Worm (Caenorhabditis elegans) whole organism, dauer: ENCODE measurements around the gene F08G2.8.
"Not testable (repeated sequence)": the region's sequence is repeated elsewhere in the genome, so short reads cannot be mapped to it uniquely, and the experiment has no call there.

Experiments used
- unc-62 ChIP-seq: sonication (generic microtip); optimal IDR thresholded peaks from 2 replicates; lab custom pipeline; 2017; ENCODE audit warnings: missing biosample characterization, missing genetic modification reagents, missing genetic modification characterization

Gene F08G2.8

ce11 chrII:13852004-13852403 lies at the start of gene F08G2.8:
F08G2.8 (plus strand) TSS chrII:13852304.
- no peak for TF ChIP-seq unc-62 (GFP tag; lab: Kevin White, UChicago)

- no peak for TF ChIP-seq unc-62 (GFP tag; lab: Kevin White, UChicago)
Measured at ce11 chrII:13806269-13806668, 45.8 kb upstream of the F08G2.8 start.

ce11 chrII:13812335-13812734 lies 39.8 kb upstream of the F08G2.8 start:
- no peak for TF ChIP-seq unc-62 (GFP tag; lab: Kevin White, UChicago)

- TF ChIP-seq unc-62 (GFP tag; lab: Kevin White, UChicago): no peak
Measured at ce11 chrII:13813413-13813812, 38.7 kb upstream of the F08G2.8 start.

ce11 chrII:13813950-13814349 lies 38.2 kb upstream of the F08G2.8 start:
- TF ChIP-seq unc-62 (GFP tag; lab: Kevin White, UChicago): no peak

- TF ChIP-seq unc-62 (GFP tag; lab: Kevin White, UChicago): no peak
Measured at ce11 chrII:13815513-13815912, 36.6 kb upstream of the F08G2.8 start.

- not testable (repeated sequence) for TF ChIP-seq unc-62 (GFP tag; lab: Kevin White, UChicago)
Measured at ce11 chrII:13818043-13818442, 34.1 kb upstream of the F08G2.8 start, which contains the start of gene his-16. his-16 (minus strand) TSS chrII:13818143.

- no peak for TF ChIP-seq unc-62 (GFP tag; lab: Kevin White, UChicago)
Measured at ce11 chrII:13828597-13828996, 23.5 kb upstream of the F08G2.8 start, which contains the start of gene his-42. his-42 (minus strand) TSS chrII:13828697.

ce11 chrII:13830255-13830654 lies 21.8 kb upstream of the F08G2.8 start, which contains the start of gene F08G2.4:
F08G2.4 (plus strand) TSS chrII:13830602.
- TF ChIP-seq unc-62 (GFP tag; lab: Kevin White, UChicago): no peak

ce11 chrII:13833505-13833904 lies 18.6 kb upstream of the F08G2.8 start, which contains the start of gene F08G2.5:
F08G2.5 (minus strand) TSS chrII:13833631.
- no peak for TF ChIP-seq unc-62 (GFP tag; lab: Kevin White, UChicago)

ce11 chrII:13834380-13835194 lies 17.5 kb upstream of the F08G2.8 start:
- no peak for TF ChIP-seq unc-62 (GFP tag; lab: Kevin White, UChicago)

ce11 chrII:13835724-13836307 lies 16.3 kb upstream of the F08G2.8 start, which contains the start of gene ins-37:
ins-37 (minus strand) TSS chrII:13836107.
- TF ChIP-seq unc-62 (GFP tag; lab: Kevin White, UChicago): not testable (repeated sequence)

ce11 chrII:13838403-13838802 lies 13.7 kb upstream of the F08G2.8 start:
- TF ChIP-seq unc-62 (GFP tag; lab: Kevin White, UChicago): no peak

ce11 chrII:13839454-13839853 lies 12.7 kb upstream of the F08G2.8 start:
- TF ChIP-seq unc-62 (GFP tag; lab: Kevin White, UChicago): no peak

ce11 chrII:13841106-13841854 lies 10.8 kb upstream of the F08G2.8 start, which contains the start of gene F08G2.7:
F08G2.7 (minus strand) TSS chrII:13841156.
- TF ChIP-seq unc-62 (GFP tag; lab: Kevin White, UChicago): no peak

- TF ChIP-seq unc-62 (GFP tag; lab: Kevin White, UChicago): no peak
Measured at ce11 chrII:13842340-13842739, 9.8 kb upstream of the F08G2.8 start.
